Worm (Caenorhabditis elegans): Measurements from ENCODE around the gene str-262.

DNA sequence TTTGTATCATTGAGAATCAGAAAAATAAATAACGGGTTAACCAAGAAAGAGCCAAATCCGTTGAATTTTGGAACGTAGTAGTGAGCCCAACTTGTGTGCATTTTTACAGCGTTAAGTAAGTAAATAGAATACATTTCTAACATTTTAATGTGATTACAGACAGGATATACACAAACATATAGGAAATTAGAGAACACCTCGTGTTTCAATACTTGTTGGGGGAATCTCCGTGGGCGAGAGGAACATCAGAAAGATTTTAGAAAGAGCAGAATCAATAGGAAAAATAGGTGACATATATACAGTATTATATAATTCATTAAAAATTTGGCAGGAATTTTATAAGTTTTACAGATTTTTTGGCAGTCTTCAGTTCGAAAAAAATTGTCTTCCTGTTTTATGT, 13.8 kb downstream of the str-262 start, which contains the start of gene srj-24:
- TF ChIP-seq skn-1 (tag; optimal IDR thresholded peaks at IDR 0.05) (no peak), elt-1 (tag; optimal IDR thresholded peaks at IDR 0.05) (no peak), F13H6.1 (tag; optimal IDR thresholded peaks at IDR 0.05) (no peak), nhr-6 (tag; optimal IDR thresholded peaks at IDR 0.05) (no peak), ama-1 (optimal IDR thresholded peaks at IDR 0.05) (no peak), lin-11 (tag; optimal IDR thresholded peaks at IDR 0.05) (no peak), egl-27 (tag; optimal IDR thresholded peaks at IDR 0.05) (no peak), fos-1 (tag; optimal IDR thresholded peaks at IDR 0.05) (no peak), elt-3 (tag; optimal IDR thresholded peaks at IDR 0.05) (no peak), unc-62 (GFP tag; optimal IDR thresholded peaks at IDR 0.05) (no peak), mab-5 (tag; optimal IDR thresholded peaks at IDR 0.05) (no peak), nhr-237 (tag; optimal IDR thresholded peaks at IDR 0.05) (no peak), snpc-4 (tag; optimal IDR thresholded peaks at IDR 0.05) (no peak), lin-39 (tag; optimal IDR thresholded peaks at IDR 0.05) (no peak)
